Worm (Caenorhabditis elegans) whole organism, midembryonic: ENCODE data around the gene C55B6.1.

Experiments
- T22C8.4 ChIP-seq: fragments of 200-800 bp; sonication (Bioruptor generic); IDR thresholded peaks from 2 replicates; pipeline ENCODE4 v1.3.6; 2022; ENCODE audit warnings: missing genetic modification characterization, missing compliant biosample characterization
- cog-1 ChIP-seq: sonication (generic microtip); optimal IDR thresholded peaks from 2 replicates; lab custom pipeline; 2016; ENCODE audit warnings: missing genetic modification characterization, missing compliant biosample characterization
- flt-1 ChIP-seq: fragments of 200-800 bp; sonication (Bioruptor generic); IDR thresholded peaks from 2 replicates; pipeline ENCODE4 v1.3.6; 2022; ENCODE audit warnings: missing genetic modification characterization, missing compliant biosample characterization
- klf-2 ChIP-seq: fragments of 200-800 bp; sonication (Bioruptor generic); conservative IDR thresholded peaks from 2 replicates; pipeline ENCODE4 v1.3.6; 2022; ENCODE audit warnings: missing genetic modification reagents, missing genetic modification characterization, missing compliant biosample characterization
- med-1 ChIP-seq: sonication (generic microtip); optimal IDR thresholded peaks from 2 replicates; lab custom pipeline; 2017; ENCODE audit warnings: missing genetic modification characterization, mild to moderate bottlenecking, missing compliant biosample characterization, antibody characterized with exemption, missing genetic modification reagents; ENCODE audit not compliant: insufficient read depth
- ztf-29 ChIP-seq: fragments of 200-800 bp; sonication (Bioruptor generic); IDR thresholded peaks from 2 replicates; pipeline ENCODE4 v1.3.6; 2022; ENCODE audit warnings: missing genetic modification reagents, missing genetic modification characterization, missing compliant biosample characterization

DNA sequence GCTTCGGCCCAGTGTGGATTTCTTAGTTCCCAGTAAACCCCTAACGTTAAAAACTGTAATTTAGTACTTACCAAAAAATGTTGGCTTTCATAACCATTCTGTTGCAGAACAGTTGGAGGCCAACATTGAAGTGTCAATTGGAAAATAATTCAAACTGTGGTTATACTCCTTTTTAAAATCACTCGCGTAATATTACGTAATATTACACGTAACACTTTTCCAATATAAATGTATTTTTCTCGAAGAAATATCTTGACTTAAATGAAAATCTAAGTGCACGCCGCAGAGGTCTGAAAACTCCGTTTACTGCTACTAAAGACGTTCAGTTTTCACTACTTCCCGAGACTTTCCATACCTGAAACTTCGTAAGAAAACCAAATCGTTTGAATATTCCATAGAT lies 4.0 kb downstream of the C55B6.1 start:
- TF ChIP-seq cog-1 (tag; lab: Kevin White, UChicago) (no peak), T22C8.4 (no peak), med-1 (no peak), klf-2 (GFP tag; lab: Robert Waterston, UW) (no peak), flt-1 (GFP tag; lab: Robert Waterston, UW) (no peak), ztf-29 (GFP tag; lab: Robert Waterston, UW) (no peak)
